Fruit fly (Drosophila melanogaster): ENCODE results near the gene CG14720.
A peak's percentile ranks its signal among the peaks of the same experiment; 100 is the strongest.

The CG14720 gene

DNA sequence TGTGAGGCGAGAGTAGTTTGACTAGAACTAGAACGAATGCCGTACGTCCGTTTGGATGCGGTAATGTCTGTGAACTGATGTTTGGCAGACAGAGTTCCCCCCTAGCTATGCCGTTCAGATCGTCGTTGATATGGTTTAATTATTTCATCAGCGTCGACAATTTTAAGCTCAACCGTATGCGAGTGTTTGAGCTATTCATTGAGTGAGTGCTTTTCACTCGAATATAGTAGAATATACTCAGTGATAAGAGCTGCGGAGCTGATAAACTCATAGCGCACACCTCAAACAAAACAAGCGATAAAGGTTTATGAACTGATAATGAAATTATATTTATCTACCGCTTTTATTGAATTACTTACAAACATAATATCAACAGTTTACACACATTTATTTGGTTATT is 23.4 kb upstream of the CG14720 start, which contains the start of gene CG6834:
TSS of gene CG6834 (minus strand) at position 79 of the 400 bp plus-strand sequence.
- TF ChIP-seq CG17801 (GFP tag; optimal IDR thresholded peaks at IDR 0.05; ENCODE audit: partially characterized antibody), result peak; percentile 36

DNA sequence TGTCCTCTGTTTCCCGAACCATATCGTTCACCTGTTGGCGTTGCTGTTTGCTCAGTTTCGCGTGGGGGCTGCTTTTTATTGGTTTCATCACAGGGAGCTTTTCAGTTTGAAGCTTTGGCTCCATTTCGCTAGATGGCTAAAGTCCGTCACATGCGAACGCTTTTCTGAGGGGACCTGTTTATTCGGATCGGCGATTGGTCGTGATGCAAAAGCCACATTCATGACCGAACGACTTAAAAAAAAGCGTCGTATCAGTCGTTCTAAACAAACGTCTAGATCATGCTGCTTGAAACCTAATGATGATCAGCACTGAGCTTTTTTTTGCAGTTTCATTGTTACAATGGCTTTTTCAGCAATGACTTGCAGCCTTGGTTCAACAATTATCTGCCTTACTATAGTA is 21.6 kb upstream of the CG14720 start, which contains the start of gene CG6908:
TSS of gene CG6908 (minus strand) at position 152 of the 400 bp plus-strand sequence.
- TF ChIP-seq CG17801 (GFP tag; optimal IDR thresholded peaks at IDR 0.05; ENCODE audit: partially characterized antibody), result no peak

DNA sequence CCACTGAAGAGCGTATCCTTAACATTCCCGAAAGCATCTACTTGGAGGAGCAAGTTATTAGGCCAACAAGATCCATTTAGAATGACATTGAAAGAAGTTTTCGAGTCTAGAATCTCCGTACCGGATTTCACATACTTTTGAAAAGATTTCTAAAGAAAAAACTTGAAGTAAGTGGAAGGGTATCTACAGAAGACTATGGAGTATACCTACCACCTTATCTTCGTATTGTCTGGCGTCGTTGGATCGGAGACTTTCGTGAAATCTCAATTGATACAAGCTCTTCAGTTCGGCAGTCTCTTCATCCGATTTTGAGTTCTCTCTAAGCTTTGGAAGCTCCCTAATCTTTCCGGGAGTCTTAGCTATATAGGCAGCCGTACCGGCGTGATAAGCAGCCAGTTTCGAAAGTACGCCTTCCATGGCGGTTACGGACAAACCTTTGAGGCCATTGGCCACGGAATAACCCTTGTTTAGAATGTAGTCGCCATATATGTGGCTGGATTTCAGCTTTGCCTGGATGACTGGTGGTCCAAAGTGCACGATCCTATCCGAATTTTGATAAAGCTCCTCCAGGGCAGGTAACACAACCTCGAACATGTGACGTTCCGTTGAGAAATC is 20.5 kb upstream of the CG14720 start:
- no peak for TF ChIP-seq CG17801 (GFP tag; optimal IDR thresholded peaks at IDR 0.05; ENCODE audit: partially characterized antibody)

DNA sequence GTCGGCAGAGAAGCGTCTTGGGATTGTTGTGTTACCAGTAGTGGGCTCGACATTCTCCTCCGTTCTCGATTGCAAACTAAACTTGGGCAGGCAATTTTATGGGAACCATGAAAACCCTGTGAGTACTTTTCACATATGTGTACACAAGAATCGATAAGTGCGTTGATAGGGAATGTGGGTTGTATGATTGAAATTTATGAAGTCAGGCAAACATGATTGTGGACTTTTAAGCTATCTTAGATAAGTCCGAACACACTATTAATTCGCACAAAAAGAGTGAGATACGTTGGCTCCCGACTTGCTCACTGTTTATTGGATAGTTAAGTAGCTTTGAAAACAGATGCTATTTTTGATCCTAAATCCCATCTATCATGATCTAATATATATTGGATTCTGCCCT is 19.7 kb upstream of the CG14720 start, which contains the start of gene CG18765:
TSS of gene CG18765 (minus strand) at position 53 of the 400 bp plus-strand sequence.
- TF ChIP-seq CG17801 (GFP tag; optimal IDR thresholded peaks at IDR 0.05; ENCODE audit: partially characterized antibody), result no peak

DNA sequence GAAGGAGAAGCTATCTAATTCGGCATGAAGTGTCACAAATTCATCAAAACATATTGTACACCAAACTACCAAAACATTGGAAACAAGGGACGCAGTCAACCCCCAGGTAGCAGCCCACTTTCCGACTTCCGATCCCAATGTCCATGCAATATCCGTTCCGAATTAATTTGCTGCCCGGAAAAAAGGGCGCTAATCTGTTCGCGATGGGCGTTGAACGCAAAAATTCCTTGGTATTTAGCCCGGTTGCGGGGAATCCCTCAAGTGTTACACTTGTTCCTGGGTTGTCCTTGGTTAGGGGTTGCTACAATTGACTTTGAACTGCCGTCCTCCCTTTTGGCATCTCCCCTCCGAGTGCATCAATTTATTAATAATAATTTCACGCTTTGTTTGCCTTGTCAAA is 19.0 kb upstream of the CG14720 start:
- no peak for TF ChIP-seq CG17801 (GFP tag; optimal IDR thresholded peaks at IDR 0.05; ENCODE audit: partially characterized antibody)

DNA sequence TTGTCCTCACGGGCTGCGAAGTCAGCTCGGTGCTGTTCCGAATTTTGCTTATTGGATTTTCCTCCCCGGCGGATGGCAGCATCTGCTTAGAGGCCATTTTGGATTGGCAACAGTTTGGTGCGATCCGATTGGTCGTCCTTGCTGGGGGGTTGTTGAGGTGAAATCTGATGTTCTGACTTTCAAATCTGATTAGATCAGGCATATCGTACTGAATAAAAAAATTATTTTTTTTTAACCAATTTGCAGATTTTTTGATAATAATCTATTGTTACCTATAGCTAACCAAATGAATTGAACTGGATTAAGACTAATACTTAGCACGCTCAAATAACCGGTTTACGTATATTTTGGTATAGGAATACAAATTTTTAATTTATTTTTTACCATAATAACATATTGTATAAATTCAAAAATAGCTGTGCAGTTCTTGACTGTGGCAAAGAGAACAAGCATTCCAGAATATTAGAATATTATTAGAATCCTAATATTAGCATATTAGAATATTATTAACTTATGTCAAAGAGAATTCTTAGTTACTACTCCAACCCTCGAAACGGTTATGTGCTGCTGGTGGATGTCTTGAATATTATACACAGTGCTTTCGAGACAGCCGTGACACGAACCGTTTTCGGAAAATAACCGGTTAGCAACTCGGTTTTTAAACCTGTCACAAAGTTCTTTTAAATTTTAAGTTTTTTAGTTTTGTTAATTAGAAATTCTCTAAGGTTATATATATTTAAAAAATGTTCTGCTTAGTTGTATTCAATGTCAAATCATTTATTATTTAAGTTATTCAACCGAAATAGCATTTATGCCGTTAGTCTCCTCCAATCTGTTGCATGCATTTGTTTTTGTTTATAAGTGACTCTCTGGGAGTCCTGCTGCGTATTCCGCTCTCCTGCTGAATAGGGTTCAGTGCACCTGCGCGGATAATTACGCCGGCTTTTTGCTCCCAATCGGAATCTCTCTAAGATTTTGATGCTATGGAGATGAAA is 16.9 kb upstream of the CG14720 start, which contains the start of gene Fer3:
TSS of gene Fer3 (minus strand) at position 1 of the 995 bp plus-strand sequence.
- no peak for TF ChIP-seq CG17801 (GFP tag; optimal IDR thresholded peaks at IDR 0.05; ENCODE audit: partially characterized antibody)

DNA sequence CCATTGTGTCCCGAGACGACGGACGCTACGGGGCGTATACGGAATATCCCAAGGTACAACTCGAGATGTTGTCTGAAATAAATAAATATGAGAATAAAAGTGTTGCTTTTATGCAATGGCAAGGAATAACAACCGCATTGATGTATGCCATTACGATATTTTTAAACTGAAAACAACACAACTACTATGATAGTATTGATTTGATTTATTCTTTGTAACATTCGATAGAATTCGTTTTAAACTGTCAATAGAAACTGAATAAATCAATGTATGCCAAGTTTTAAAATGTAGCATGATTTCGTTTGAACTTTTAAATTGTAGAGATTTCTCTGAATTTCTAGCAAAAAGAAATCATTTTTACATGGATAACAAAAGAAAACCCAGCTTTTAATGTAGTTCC is 15.3 kb upstream of the CG14720 start, which contains the start of gene CG14717:
TSS of gene CG14717 (plus strand) at position 301 of the 400 bp plus-strand sequence.
- no peak for TF ChIP-seq CG17801 (GFP tag; optimal IDR thresholded peaks at IDR 0.05; ENCODE audit: partially characterized antibody)

DNA sequence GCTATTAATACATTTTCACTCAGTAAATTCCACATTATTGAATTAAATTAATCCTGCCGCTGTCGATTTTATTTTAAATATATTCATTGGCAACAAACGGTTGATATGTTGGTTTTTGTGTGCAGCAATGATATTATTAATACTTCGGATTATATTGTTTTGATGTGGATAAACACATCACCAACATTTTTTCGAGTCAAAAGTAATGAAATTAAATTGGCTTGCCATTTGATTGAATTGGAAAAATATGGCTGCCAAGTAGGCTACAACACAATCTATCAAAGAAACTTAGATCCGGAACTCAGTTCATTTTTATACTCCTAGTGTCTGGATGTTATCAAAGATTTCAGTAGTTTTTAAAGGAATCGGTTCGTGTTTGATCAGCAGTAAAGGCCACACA is 11.2 kb upstream of the CG14720 start, which contains the start of gene CG14718:
TSS of gene CG14718 (plus strand) at position 301 of the 400 bp plus-strand sequence.
- TF ChIP-seq CG17801 (GFP tag; optimal IDR thresholded peaks at IDR 0.05; ENCODE audit: partially characterized antibody), result no peak

DNA sequence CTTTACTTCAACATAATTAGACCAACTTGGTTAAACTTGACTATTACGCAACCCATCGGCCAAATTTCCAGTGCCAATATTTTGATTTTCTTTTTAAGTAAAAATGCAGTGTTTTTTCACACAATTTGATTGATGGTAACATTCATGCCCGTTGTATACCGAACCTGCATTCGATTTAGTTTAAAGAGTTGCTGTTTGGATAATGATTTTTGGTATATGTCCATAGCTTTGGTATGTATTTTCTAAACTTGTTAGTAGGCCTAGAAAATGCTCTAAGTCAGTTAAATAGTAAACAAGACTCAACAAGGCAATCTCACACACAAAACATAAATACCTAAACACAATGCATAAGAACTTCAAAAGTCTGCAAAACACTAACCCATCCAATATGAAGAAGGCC is 7.7 kb upstream of the CG14720 start, which contains the start of gene I-t:
TSS of gene I-t (plus strand) at position 301 of the 400 bp plus-strand sequence.
- no peak for TF ChIP-seq CG17801 (GFP tag; optimal IDR thresholded peaks at IDR 0.05; ENCODE audit: partially characterized antibody)

DNA sequence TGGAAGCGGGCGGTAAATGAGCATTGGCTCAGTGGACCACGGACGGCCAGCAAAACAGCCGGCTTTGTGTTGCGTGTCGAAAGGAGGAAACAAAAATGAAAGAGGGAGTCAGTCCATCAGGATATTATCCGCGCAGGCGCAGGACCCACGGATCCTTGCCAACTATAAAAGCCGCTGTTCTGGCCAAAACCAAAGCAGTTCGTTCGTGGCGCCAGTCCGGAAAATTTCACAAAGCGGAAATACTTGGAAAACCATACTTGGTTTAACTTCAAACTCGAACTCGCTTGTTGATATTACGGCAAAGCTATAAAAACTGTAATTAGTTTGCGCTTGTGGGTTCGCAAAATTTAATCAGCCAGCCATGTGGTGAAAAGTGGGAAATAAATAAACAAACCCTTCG is 10.1 kb downstream of the CG14720 start, which contains the start of gene CG12594:
TSS of gene CG12594 (plus strand) at position 142 of the 400 bp plus-strand sequence.
- no peak for TF ChIP-seq CG17801 (GFP tag; optimal IDR thresholded peaks at IDR 0.05; ENCODE audit: partially characterized antibody)

DNA sequence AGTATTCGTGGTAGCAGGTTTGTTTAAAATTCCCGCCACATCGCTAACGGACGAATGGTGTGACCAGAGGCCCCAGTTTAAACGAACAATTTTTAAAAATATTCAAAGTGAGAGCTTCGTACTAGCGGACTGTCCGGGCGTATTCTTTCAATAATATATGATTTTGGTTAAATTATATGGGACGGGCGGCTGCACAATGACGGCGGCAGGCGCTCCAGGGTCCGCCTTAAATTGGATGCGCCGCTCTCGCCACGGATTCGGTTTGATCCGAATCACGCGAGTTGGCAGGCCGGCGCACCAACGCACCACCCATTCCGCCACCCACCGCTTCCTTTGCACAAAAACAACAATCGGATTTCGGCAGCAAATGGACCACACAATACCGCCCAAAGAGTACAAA is 23.9 kb downstream of the CG14720 start, which contains the start of gene CG14721:
TSS of gene CG14721 (plus strand) at position 111 of the 400 bp plus-strand sequence.
- no peak for TF ChIP-seq CG17801 (GFP tag; optimal IDR thresholded peaks at IDR 0.05; ENCODE audit: partially characterized antibody)

DNA sequence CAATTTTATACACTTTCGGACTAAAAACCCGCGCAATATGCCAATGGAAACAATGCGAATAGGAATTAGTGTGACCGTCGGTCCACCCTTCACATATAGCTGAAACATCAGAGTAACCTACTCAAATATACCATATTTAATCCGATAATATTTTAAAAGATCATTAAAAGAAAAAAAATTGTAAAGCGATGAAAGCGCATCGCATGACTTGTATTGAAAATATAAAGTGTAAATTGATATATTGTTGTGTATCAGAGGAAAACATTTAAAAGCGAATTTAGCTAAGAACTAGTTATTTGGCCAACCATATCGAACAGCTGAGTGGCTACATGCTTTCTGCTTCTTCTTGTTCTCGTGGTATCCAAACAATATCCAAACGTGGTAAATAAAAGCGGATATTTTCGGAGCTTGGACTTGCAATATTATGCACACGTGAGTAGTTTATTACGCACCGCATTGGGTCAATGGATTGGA is 30.3 kb downstream of the CG14720 start, which contains the start of the genes Blm and CG14722:
TSS of gene Blm (minus strand) at position 54 of the 474 bp plus-strand sequence.
TSS of gene CG14722 (plus strand) at position 161 of the 474 bp plus-strand sequence.
- no peak for TF ChIP-seq CG17801 (GFP tag; optimal IDR thresholded peaks at IDR 0.05; ENCODE audit: partially characterized antibody)

DNA sequence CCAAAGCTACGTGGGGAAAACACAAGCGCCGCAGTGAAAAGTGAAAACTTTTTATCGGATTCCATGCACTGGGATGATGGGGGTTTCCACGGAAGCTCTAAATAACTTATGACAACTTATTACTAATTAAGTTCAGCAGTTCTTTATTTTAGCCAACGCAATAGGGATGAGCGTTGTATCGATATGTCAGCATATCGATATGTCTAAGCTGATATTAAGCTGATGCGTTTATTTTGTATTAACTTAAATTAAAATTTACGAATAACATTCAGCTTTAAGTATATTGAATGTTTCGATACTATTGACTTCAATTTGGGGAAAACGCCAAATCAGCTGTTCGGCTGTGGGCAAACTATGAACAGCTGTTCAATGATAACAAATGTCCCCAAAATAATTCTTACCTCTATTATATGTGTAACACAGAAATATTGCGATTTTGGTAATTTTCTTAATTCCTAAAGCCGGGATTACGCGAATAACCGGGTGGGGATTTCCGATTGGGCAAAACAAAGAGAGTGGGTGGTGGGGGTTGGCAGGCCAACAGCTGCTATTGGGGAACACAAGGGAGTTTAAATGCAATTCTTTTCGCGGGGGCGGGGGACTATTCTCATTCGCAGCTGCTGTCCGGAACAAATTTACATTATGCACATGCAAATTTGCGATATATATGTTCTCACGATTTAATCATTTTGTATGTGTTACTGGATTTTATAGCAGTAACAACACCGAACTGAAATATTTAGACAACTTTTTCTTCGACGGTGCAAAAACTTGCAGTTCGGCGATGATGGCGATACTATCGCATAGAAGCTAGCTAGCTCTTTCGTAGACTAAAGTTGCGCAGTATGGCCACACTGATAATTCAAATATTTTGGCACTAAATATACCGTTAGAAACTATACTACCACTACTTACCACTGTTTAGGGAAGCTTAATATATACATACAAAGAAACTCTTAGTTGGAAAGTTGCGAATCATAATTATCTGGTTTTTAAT is 38.1 kb downstream of the CG14720 start, which contains the start of gene CG6923:
TSS of gene CG6923 (minus strand) at position 733 of the 997 bp plus-strand sequence.
- peak; percentile 35 for TF ChIP-seq CG17801 (GFP tag; optimal IDR thresholded peaks at IDR 0.05; ENCODE audit: partially characterized antibody)

DNA sequence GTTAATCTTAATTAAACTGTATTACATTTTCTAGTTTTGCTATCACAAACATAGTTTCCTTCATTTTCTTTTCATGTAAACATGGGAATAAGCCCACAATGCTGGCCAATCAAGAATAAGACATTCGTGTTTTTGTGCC is 38.7 kb downstream of the CG14720 start, which contains the start of gene CG43062:
TSS of gene CG43062 (plus strand) at position 40 of the 139 bp plus-strand sequence.
- TF ChIP-seq CG17801 (GFP tag; optimal IDR thresholded peaks at IDR 0.05; ENCODE audit: partially characterized antibody), result no peak
